Worm (Caenorhabditis elegans) whole organism, L1 larva: ENCODE results near the gene nlp-36.
A peak's percentile ranks its signal among the peaks of the same experiment; 100 is the strongest.

Experiments
- C04F5.9 ChIP-seq: sonication (generic microtip); optimal IDR thresholded peaks from 2 replicates; lab custom pipeline; 2016; ENCODE audit warnings: missing genetic modification characterization, missing compliant biosample characterization
- C34B4.2 ChIP-seq: sonication (generic microtip); optimal IDR thresholded peaks from 2 replicates; lab custom pipeline; 2017; ENCODE audit warnings: mild to moderate bottlenecking, missing genetic modification characterization, missing compliant biosample characterization
- F16B12.6 ChIP-seq: fragments of 150-350 bp; optimal IDR thresholded peaks from 2 replicates; lab custom pipeline; 2014; ENCODE audit warnings: missing biosample characterization, missing genetic modification characterization
- alr-1 ChIP-seq: fragments of 200-800 bp; sonication (Bioruptor generic); optimal IDR thresholded peaks from 2 replicates; lab custom pipeline; 2018; ENCODE audit warnings: borderline replicate concordance, mild to moderate bottlenecking, missing genetic modification characterization, missing compliant biosample characterization
- aly-2 ChIP-seq: fragments of 150-350 bp; optimal IDR thresholded peaks from 2 replicates; lab custom pipeline; 2014; ENCODE audit warnings: missing biosample characterization, missing genetic modification characterization
- ama-1 ChIP-seq: fragments of 150-350 bp; optimal IDR thresholded peaks from 2 replicates; lab custom pipeline; 2014
- blmp-1 ChIP-seq: fragments of 150-350 bp; optimal IDR thresholded peaks from 2 replicates; lab custom pipeline; 2014; ENCODE audit warnings: missing biosample characterization, missing genetic modification characterization
- ceh-63 ChIP-seq: fragments of 200-800 bp; sonication (Bioruptor generic); optimal IDR thresholded peaks from 2 replicates; lab custom pipeline; 2018; ENCODE audit warnings: mild to moderate bottlenecking, missing genetic modification characterization, missing compliant biosample characterization
- ceh-82 ChIP-seq, 3 experiments: fragments of 150-350 bp in 1 of 3; sonication (generic microtip) in 2 of 3; optimal IDR thresholded peaks; 2 replicates each; lab custom pipeline; 2014 to 2017; ENCODE audit warnings: missing biosample characterization in 3 of 3, missing genetic modification characterization in 3 of 3
- ces-1 ChIP-seq: fragments of 150-350 bp; optimal IDR thresholded peaks from 2 replicates; lab custom pipeline; 2014; ENCODE audit warnings: missing biosample characterization, missing genetic modification reagents, missing genetic modification characterization
- dpl-1 ChIP-seq, 3 experiments: fragments of 150-350 bp in 2 of 3; sonication (generic microtip) in 1 of 3; optimal IDR thresholded peaks; 2 replicates each; lab custom pipeline; 2014 to 2017; ENCODE audit warnings: missing biosample characterization in 3 of 3, missing genetic modification characterization in 3 of 3, missing genetic modification reagents in 3 of 3
- dsc-1 ChIP-seq: sonication (generic microtip); optimal IDR thresholded peaks from 2 replicates; lab custom pipeline; 2016; ENCODE audit warnings: mild to moderate bottlenecking, missing genetic modification characterization, missing compliant biosample characterization
- efl-1 ChIP-seq, 4 experiments: fragments of 150-350 bp; optimal IDR thresholded peaks in 3 of 4; peaks in 1 of 4; 1 replicate in 1 of 4; 2 replicates in 3 of 4; lab custom pipeline; 2014; ENCODE audit warnings: missing biosample characterization in 2 of 4, missing genetic modification characterization in 2 of 4, missing genetic modification reagents in 2 of 4
- egl-27 ChIP-seq, 2 experiments: fragments of 150-350 bp in 1 of 2; sonication (generic microtip); optimal IDR thresholded peaks; 3 replicates each; lab custom pipeline; 2017 to 2018; ENCODE audit warnings: missing biosample characterization in 2 of 2, missing genetic modification characterization in 2 of 2, missing genetic modification reagents in 2 of 2
- elt-3 ChIP-seq, 6 experiments: fragments of 150-350 bp in 1 of 6; sonication (generic microtip); optimal IDR thresholded peaks; 2 replicates each; lab custom pipeline; 2017 to 2018; ENCODE audit warnings: missing biosample characterization in 6 of 6, missing genetic modification characterization in 6 of 6, inconsistent platforms in 1 of 6
- fkh-10 ChIP-seq: sonication (generic microtip); optimal IDR thresholded peaks from 2 replicates; lab custom pipeline; 2017; ENCODE audit warnings: missing biosample characterization, missing genetic modification reagents, missing genetic modification characterization
- grh-1 ChIP-seq: fragments of 200-800 bp; sonication (Bioruptor generic); IDR thresholded peaks from 2 replicates; pipeline ENCODE4 v1.3.6; 2022; ENCODE audit warnings: missing genetic modification reagents, missing genetic modification characterization, missing compliant biosample characterization
- hpl-2 ChIP-seq: fragments of 150-350 bp; optimal IDR thresholded peaks from 2 replicates; lab custom pipeline; 2014; ENCODE audit warnings: missing biosample characterization, missing genetic modification reagents, missing genetic modification characterization
- irx-1 ChIP-seq: sonication (generic microtip); optimal IDR thresholded peaks from 2 replicates; lab custom pipeline; 2016; ENCODE audit warnings: missing genetic modification characterization, missing compliant biosample characterization
- jun-1 ChIP-seq: fragments of 150-350 bp; optimal IDR thresholded peaks from 2 replicates; lab custom pipeline; 2014; ENCODE audit warnings: missing biosample characterization, missing genetic modification reagents, missing genetic modification characterization
- lir-3 ChIP-seq: sonication (generic microtip); optimal IDR thresholded peaks from 2 replicates; lab custom pipeline; 2016; ENCODE audit warnings: mild to moderate bottlenecking, missing genetic modification characterization, moderate library complexity, missing compliant biosample characterization; ENCODE audit not compliant: poor library complexity
- lsy-2 ChIP-seq, 2 experiments: fragments of 150-350 bp; optimal IDR thresholded peaks; 2 replicates each; lab custom pipeline; 2014; ENCODE audit warnings: missing biosample characterization in 2 of 2, missing genetic modification characterization in 2 of 2
- mef-2 ChIP-seq: fragments of 150-350 bp; optimal IDR thresholded peaks from 2 replicates; lab custom pipeline; 2014; ENCODE audit warnings: missing biosample characterization, missing genetic modification characterization
- mep-1 ChIP-seq: fragments of 150-350 bp; optimal IDR thresholded peaks from 2 replicates; lab custom pipeline; 2014; ENCODE audit warnings: missing biosample characterization, missing genetic modification characterization
- nhr-11 ChIP-seq: fragments of 150-350 bp; optimal IDR thresholded peaks from 2 replicates; lab custom pipeline; 2014; ENCODE audit warnings: missing biosample characterization, missing genetic modification characterization
- nhr-12 ChIP-seq: sonication (generic microtip); optimal IDR thresholded peaks from 2 replicates; lab custom pipeline; 2017; ENCODE audit warnings: missing biosample characterization, missing genetic modification characterization
- nhr-19 ChIP-seq: fragments of 200-800 bp; sonication (Bioruptor generic); conservative IDR thresholded peaks from 2 replicates; pipeline ENCODE4 v1.3.6; 2022; ENCODE audit warnings: missing genetic modification characterization, missing compliant biosample characterization
- nhr-20 ChIP-seq: sonication (generic microtip); optimal IDR thresholded peaks from 2 replicates; lab custom pipeline; 2016; ENCODE audit warnings: mild to moderate bottlenecking, missing genetic modification characterization, missing compliant biosample characterization
- nhr-28 ChIP-seq: fragments of 150-350 bp; optimal IDR thresholded peaks from 2 replicates; lab custom pipeline; 2014; ENCODE audit warnings: missing biosample characterization, missing genetic modification characterization
- nhr-47 ChIP-seq: sonication (generic microtip); optimal IDR thresholded peaks from 2 replicates; lab custom pipeline; 2016; ENCODE audit warnings: mild to moderate bottlenecking, missing genetic modification characterization, moderate library complexity, missing compliant biosample characterization
- nhr-76 ChIP-seq: sonication (generic microtip); optimal IDR thresholded peaks from 2 replicates; lab custom pipeline; 2017; ENCODE audit warnings: missing biosample characterization, missing genetic modification characterization
- nhr-84 ChIP-seq: sonication (generic microtip); optimal IDR thresholded peaks from 2 replicates; lab custom pipeline; 2017; ENCODE audit warnings: missing biosample characterization, missing genetic modification characterization
- nhr-85 ChIP-seq: sonication (generic microtip); peaks from one replicate; lab custom pipeline; 2016; ENCODE audit warnings: missing genetic modification characterization, inconsistent platforms, missing compliant biosample characterization
- nhr-90 ChIP-seq: sonication (generic microtip); optimal IDR thresholded peaks from 2 replicates; lab custom pipeline; 2016; ENCODE audit warnings: mild to moderate bottlenecking, missing genetic modification characterization, missing compliant biosample characterization; ENCODE audit not compliant: poor library complexity
- pqm-1 ChIP-seq: sonication (generic microtip); optimal IDR thresholded peaks from 3 replicates; lab custom pipeline; 2017; ENCODE audit warnings: missing biosample characterization, missing genetic modification characterization
- snpc-4 ChIP-seq: fragments of 150-350 bp; optimal IDR thresholded peaks from 2 replicates; lab custom pipeline; 2014; ENCODE audit warnings: missing biosample characterization, missing genetic modification characterization
- sup-37 ChIP-seq: fragments of 200-800 bp; sonication (Bioruptor generic); optimal IDR thresholded peaks from 2 replicates; lab custom pipeline; 2018; ENCODE audit warnings: mild to moderate bottlenecking, missing genetic modification characterization, missing compliant biosample characterization
- tbx-2 ChIP-seq: sonication (generic microtip); optimal IDR thresholded peaks from 2 replicates; lab custom pipeline; 2016; ENCODE audit warnings: missing genetic modification characterization, missing compliant biosample characterization
- tlp-1 ChIP-seq: fragments of 150-350 bp; optimal IDR thresholded peaks from 2 replicates; lab custom pipeline; 2014; ENCODE audit warnings: missing biosample characterization, missing genetic modification characterization
- unc-130 ChIP-seq: fragments of 150-350 bp; optimal IDR thresholded peaks from 2 replicates; lab custom pipeline; 2017; ENCODE audit warnings: missing biosample characterization, missing genetic modification characterization, inconsistent platforms
- unc-30 ChIP-seq: sonication (generic microtip); optimal IDR thresholded peaks from 2 replicates; lab custom pipeline; 2017; ENCODE audit warnings: missing biosample characterization, missing genetic modification characterization
- unc-86 ChIP-seq: sonication (generic microtip); optimal IDR thresholded peaks from 2 replicates; lab custom pipeline; 2016; ENCODE audit warnings: missing genetic modification characterization, missing compliant biosample characterization
- unc-98 ChIP-seq: fragments of 200-800 bp; sonication (Bioruptor generic); IDR thresholded peaks from 2 replicates; pipeline ENCODE4 v1.3.6; 2022; ENCODE audit warnings: missing genetic modification characterization, missing compliant biosample characterization
- vab-15 ChIP-seq: sonication (generic microtip); optimal IDR thresholded peaks from 2 replicates; lab custom pipeline; 2017; ENCODE audit warnings: missing genotype, mild to moderate bottlenecking, missing genetic modification characterization, missing compliant biosample characterization
- zip-4 ChIP-seq: fragments of 200-800 bp; sonication (Bioruptor generic); optimal IDR thresholded peaks from 2 replicates; lab custom pipeline; 2018; ENCODE audit warnings: mild to moderate bottlenecking, missing genetic modification characterization, moderate library complexity, missing compliant biosample characterization
- ztf-11 ChIP-seq, 2 experiments: sonication (generic microtip); optimal IDR thresholded peaks; 2 replicates each; lab custom pipeline; 2016 to 2017; ENCODE audit warnings: missing genetic modification characterization in 2 of 2, missing biosample characterization in 1 of 2, missing compliant biosample characterization in 1 of 2
- ztf-4 ChIP-seq: fragments of 150-350 bp; optimal IDR thresholded peaks from 2 replicates; lab custom pipeline; 2014; ENCODE audit warnings: missing biosample characterization, missing genetic modification characterization

The nlp-36 gene

DNA sequence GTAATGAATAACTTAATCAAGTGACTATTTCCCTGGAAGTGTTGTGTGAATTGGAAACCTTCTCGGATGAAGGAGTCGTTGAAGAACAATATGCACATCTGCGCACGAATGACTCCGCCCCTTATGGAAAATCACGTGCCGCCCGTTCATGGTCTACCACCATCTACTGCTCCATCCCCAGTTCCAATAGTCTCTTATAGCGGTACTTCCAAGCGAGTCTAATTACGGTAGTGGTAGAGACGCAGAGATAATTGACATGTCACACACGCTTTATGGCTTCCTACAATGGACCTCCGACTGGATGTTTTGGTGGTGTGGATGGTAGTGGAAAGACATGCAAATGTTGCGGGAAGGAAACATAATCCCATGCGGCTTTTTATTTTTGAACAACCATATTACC, 37.6 kb upstream of the nlp-36 start (continued):
- no peak for TF ChIP-seq nhr-20 (tag; lab: Kevin White, UChicago)
- TF ChIP-seq C34B4.2 (tag; lab: Kevin White, UChicago), result no peak
- no peak for TF ChIP-seq unc-130 (tag; lab: Kevin White, UChicago)
- no peak for TF ChIP-seq egl-27 (tag; optimal IDR thresholded peaks at IDR 0.05; lab: Kevin White, UChicago)
- no peak for TF ChIP-seq snpc-4 (tag; lab: Kevin White, UChicago)
- no peak for TF ChIP-seq jun-1 (tag; lab: Kevin White, UChicago)
- TF ChIP-seq dpl-1 (GFP tag; optimal IDR thresholded peaks at IDR 0.05; lab: Kevin White, UChicago), result no peak
- TF ChIP-seq ces-1 (GFP tag; lab: Kevin White, UChicago), result no peak
- no peak for TF ChIP-seq fkh-10
- TF ChIP-seq nhr-85 (tag; lab: Kevin White, UChicago), result peak; percentile 4
- no peak for TF ChIP-seq efl-1 (optimal IDR thresholded peaks at IDR 0.05; lab: Kevin White, UChicago)
- peak in 1 of 2 experiments; percentile 15 for TF ChIP-seq efl-1 (GFP tag; optimal IDR thresholded peaks at IDR 0.05 in 1 of 2; lab: Kevin White, UChicago)
- no peak for TF ChIP-seq vab-15 (tag; lab: Kevin White, UChicago)
- peak; percentile 34 to 41 for TF ChIP-seq lsy-2 (tag; optimal IDR thresholded peaks at IDR 0.05; lab: Kevin White, UChicago)
- no peak for TF ChIP-seq nhr-47
- no peak for TF ChIP-seq tlp-1 (tag; lab: Kevin White, UChicago)
- TF ChIP-seq hpl-2 (GFP tag; lab: Kevin White, UChicago), result no peak
- TF ChIP-seq mep-1 (tag; lab: Kevin White, UChicago), result no peak
- no peak for TF ChIP-seq elt-3 (tag; optimal IDR thresholded peaks at IDR 0.05; lab: Kevin White, UChicago)
- TF ChIP-seq tbx-2, result no peak
- no peak for TF ChIP-seq nhr-11 (tag; lab: Kevin White, UChicago)
- TF ChIP-seq unc-86, result peak; percentile 36
- no peak for TF ChIP-seq zip-4 (GFP tag; lab: Kevin White, UChicago)
- TF ChIP-seq nhr-84 (tag; lab: Kevin White, UChicago), result no peak
- TF ChIP-seq C04F5.9, result no peak
- TF ChIP-seq nhr-76 (tag; lab: Kevin White, UChicago), result no peak

DNA sequence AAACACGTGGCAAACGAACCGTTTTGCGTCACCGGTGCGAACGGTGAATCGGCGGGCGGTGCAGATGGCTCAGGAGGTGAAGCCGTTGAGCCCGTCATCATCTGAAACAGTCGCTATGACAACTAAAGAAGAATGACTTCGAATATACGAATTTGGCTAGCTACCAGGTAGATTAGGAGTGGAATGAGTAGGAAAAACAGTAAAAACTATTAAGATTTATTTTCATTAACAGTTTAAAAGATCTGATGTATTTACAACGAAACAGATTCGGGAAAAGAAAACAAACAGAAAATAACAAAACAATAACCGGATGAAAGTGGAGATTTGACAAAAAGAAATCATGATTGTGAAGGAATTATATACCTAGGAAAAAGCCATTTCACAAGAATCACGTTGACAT, 34.6 kb upstream of the nlp-36 start, which contains the start of gene F54C8.7:
TSS of gene F54C8.7 (minus strand) at position 101 of the 400 bp plus-strand sequence.
- TF ChIP-seq nhr-12 (tag; lab: Kevin White, UChicago) (no peak), ama-1 (lab: Kevin White, UChicago) (no peak)
- TF ChIP-seq, all 84 proteins: peak for 0

DNA sequence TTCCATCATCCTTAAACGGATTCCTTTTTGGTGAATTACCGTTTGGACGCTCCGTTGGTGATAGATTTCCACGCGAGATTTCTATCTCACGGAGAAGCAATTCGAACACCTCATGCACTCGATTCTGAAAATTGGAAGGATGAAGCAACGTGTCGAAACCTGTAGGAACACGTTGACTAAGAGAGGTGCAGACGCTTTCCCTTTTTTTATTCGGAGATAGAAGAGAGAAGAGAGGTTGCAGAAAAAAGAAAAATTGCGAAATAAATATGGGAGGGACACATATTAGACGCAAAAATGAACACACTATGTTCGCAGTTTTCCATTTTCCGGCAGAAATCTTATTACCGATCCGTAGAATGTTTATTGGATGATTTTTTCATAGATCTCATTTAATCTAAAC, 33.8 kb upstream of the nlp-36 start:
- TF ChIP-seq blmp-1 (tag; lab: Kevin White, UChicago), result peak; percentile 68
- TF ChIP-seq grh-1, result no peak
- no peak for TF ChIP-seq ceh-63 (GFP tag; lab: Kevin White, UChicago)

DNA sequence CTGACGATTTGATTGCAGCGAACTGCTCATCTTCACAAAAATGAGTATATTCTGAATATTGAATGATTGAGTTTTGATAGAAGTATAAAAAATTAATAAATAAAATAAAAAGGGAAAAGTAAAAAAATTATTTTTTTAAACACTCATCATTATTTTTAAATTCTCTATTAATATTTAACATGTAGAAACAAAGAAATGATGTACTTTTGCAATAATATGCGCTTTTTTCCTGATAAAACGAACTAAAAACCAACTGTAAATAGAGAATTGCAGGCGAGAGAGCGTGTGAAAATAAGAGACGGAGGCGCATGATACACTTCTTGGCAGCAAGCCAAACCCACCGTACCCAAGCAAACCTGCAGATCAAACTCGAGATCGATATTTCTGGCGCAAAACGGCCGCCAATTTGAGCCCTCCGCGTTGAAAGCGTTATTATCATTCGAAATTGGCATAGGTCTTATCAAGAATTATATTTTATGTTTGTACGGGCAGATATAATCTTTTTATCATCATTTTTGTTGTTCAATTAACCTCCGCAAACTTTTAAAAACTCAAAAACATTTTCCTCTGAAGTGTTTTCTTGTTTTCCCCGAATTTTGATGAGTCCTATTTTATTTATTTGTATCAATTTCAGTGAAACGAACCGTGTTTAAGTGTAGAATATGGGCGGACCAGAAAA, 32.4 kb upstream of the nlp-36 start, which contains the start of the genes rheb-1 and spk-1:
TSS of gene rheb-1 (minus strand) at position 51 of the 679 bp plus-strand sequence.
TSS of gene spk-1 (plus strand) at position 629 of the 679 bp plus-strand sequence.
- TF ChIP-seq dsc-1 (tag; lab: Kevin White, UChicago) (peak; percentile 85), ztf-4 (peak; percentile 76), fkh-10 (peak; percentile 53), nhr-28 (tag; lab: Kevin White, UChicago) (no peak), nhr-19 (GFP tag; lab: Robert Waterston, UW) (peak; percentile 89), C04F5.9 (peak; percentile 37), irx-1 (tag; lab: Kevin White, UChicago) (peak; percentile 57), pqm-1 (no peak), mep-1 (tag; lab: Kevin White, UChicago) (peak; percentile 93), ceh-82 (tag; optimal IDR thresholded peaks at IDR 0.05; lab: Kevin White, UChicago) (peak; percentile 75 to 89 (median 75)), alr-1 (tag; lab: Kevin White, UChicago) (no peak), unc-30 (tag; lab: Kevin White, UChicago) (no peak), zip-4 (GFP tag; lab: Kevin White, UChicago) (peak; percentile 59), nhr-90 (tag; lab: Kevin White, UChicago) (peak; percentile 85), ztf-11 (tag; optimal IDR thresholded peaks at IDR 0.05; lab: Kevin White, UChicago) (peak in 1 of 2 experiments; percentile 43), blmp-1 (tag; lab: Kevin White, UChicago) (peak; percentile 69), sup-37 (GFP tag; lab: Kevin White, UChicago) (peak; percentile 57), unc-98 (GFP tag; lab: Robert Waterston, UW) (no peak), aly-2 (tag; lab: Kevin White, UChicago) (no peak), snpc-4 (tag; lab: Kevin White, UChicago) (peak; percentile 40), F16B12.6 (peak; percentile 34), mef-2 (tag; lab: Kevin White, UChicago) (peak; percentile 79), lir-3 (tag; lab: Kevin White, UChicago) (peak; percentile 71)
